Worm (Caenorhabditis elegans) whole organism, L4 larva: ENCODE measurements around the gene evl-14.

Experiments
- ceh-32 ChIP-seq: sonication (generic microtip); optimal IDR thresholded peaks from 2 replicates; lab custom pipeline; 2016; ENCODE audit warnings: mild to moderate bottlenecking, missing genetic modification characterization, missing compliant biosample characterization; ENCODE audit not compliant: poor library complexity
- egl-27 ChIP-seq: sonication (generic microtip); optimal IDR thresholded peaks from 3 replicates; lab custom pipeline; 2017; ENCODE audit warnings: missing biosample characterization, missing genetic modification reagents, missing genetic modification characterization
- pha-4 ChIP-seq, 2 experiments: fragments of 150-350 bp in 1 of 2; fragments of 200-800 bp in 1 of 2; sonication (Bioruptor generic) in 1 of 2; IDR thresholded peaks in 1 of 2; optimal IDR thresholded peaks in 1 of 2; 2 replicates each; pipeline versions ENCODE4 v1.3.6 to Lab custom; 2014 to 2022; ENCODE audit warnings: missing genetic modification characterization in 2 of 2, missing genetic modification reagents in 2 of 2, missing biosample characterization in 1 of 2, missing compliant biosample characterization in 1 of 2
- zag-1 ChIP-seq: fragments of 150-350 bp; optimal IDR thresholded peaks from 2 replicates; lab custom pipeline; 2014; ENCODE audit warnings: missing biosample characterization, missing genetic modification characterization

- TF ChIP-seq egl-27, result no peak
- no peak for TF ChIP-seq pha-4 (GFP tag; IDR thresholded peaks at IDR 0.05; lab: Robert Waterston, UW)
- no peak for TF ChIP-seq pha-4 (tag; optimal IDR thresholded peaks at IDR 0.05; lab: Kevin White, UChicago)
- no peak for TF ChIP-seq ceh-32
- no peak for TF ChIP-seq zag-1
Observed at ce11 chrIII:4271059-4271458, 41.9 kb downstream of the evl-14 start.
